Fruit fly (Drosophila melanogaster) whole organism, prepupa: ENCODE data around the gene blot.

Source experiments
- Blimp-1 ChIP-seq: fragments of 200-800 bp; sonication (Bioruptor generic); optimal IDR thresholded peaks from 3 replicates; lab custom pipeline; 2017; ENCODE audit warnings: missing biosample characterization, missing genetic modification characterization, mild to moderate bottlenecking, moderate library complexity, missing genetic modification reagents
- CG16779 ChIP-seq: fragments of 200-800 bp; sonication (Bioruptor generic); optimal IDR thresholded peaks from 3 replicates; lab custom pipeline; 2017; ENCODE audit warnings: missing biosample characterization, mild to moderate bottlenecking, missing genetic modification characterization
- Sox102F ChIP-seq: fragments of 200-800 bp; sonication (Bioruptor generic); optimal IDR thresholded peaks from 2 replicates; lab custom pipeline; 2016; ENCODE audit warnings: missing biosample characterization, mild to moderate bottlenecking, missing genetic modification characterization
- eg ChIP-seq: fragments of 200-800 bp; sonication (Bioruptor generic); IDR thresholded peaks from 3 replicates; pipeline ENCODE4 v1.3.6; 2022; ENCODE audit warnings: missing biosample characterization, missing genetic modification characterization

dm6 chr3L:17402399-17402798 lies 18.9 kb downstream of the blot start:
- TF ChIP-seq CG16779 (tag; lab: Kevin White, UChicago) (no peak), Blimp-1 (no peak), Sox102F (GFP tag; lab: Kevin White, UChicago) (no peak), eg (GFP tag; lab: Robert Waterston, UW) (no peak)
